Fruit fly (Drosophila melanogaster) whole organism, pupa: ENCODE results near the gene CG11693.

Experiments used
- CG14655 ChIP-seq: fragments of 200-800 bp; sonication (Bioruptor generic); optimal IDR thresholded peaks from 3 replicates; lab custom pipeline; 2017; ENCODE audit warnings: mild to moderate bottlenecking, missing biosample characterization, missing genetic modification reagents, missing genetic modification characterization
- D1 ChIP-seq: fragments of 200-800 bp; sonication (Bioruptor generic); optimal IDR thresholded peaks from 2 replicates; lab custom pipeline; 2018; ENCODE audit warnings: missing biosample characterization, mild to moderate bottlenecking, missing genetic modification characterization, moderate library complexity
- Pif1B ChIP-seq: fragments of 200-800 bp; sonication (Bioruptor generic); optimal IDR thresholded peaks from 3 replicates; lab custom pipeline; 2016; ENCODE audit warnings: missing biosample characterization, missing genetic modification characterization
- fd96Ca ChIP-seq: fragments of 200-800 bp; sonication (Bioruptor generic); IDR thresholded peaks from 3 replicates; pipeline ENCODE4 v1.3.6; 2022; ENCODE audit warnings: missing biosample characterization, missing genetic modification characterization
- rn ChIP-seq: fragments of 200-800 bp; sonication (Bioruptor generic); IDR thresholded peaks from 2 replicates; pipeline ENCODE4 v1.3.6; 2022; ENCODE audit warnings: missing biosample characterization, missing genetic modification characterization

DNA sequence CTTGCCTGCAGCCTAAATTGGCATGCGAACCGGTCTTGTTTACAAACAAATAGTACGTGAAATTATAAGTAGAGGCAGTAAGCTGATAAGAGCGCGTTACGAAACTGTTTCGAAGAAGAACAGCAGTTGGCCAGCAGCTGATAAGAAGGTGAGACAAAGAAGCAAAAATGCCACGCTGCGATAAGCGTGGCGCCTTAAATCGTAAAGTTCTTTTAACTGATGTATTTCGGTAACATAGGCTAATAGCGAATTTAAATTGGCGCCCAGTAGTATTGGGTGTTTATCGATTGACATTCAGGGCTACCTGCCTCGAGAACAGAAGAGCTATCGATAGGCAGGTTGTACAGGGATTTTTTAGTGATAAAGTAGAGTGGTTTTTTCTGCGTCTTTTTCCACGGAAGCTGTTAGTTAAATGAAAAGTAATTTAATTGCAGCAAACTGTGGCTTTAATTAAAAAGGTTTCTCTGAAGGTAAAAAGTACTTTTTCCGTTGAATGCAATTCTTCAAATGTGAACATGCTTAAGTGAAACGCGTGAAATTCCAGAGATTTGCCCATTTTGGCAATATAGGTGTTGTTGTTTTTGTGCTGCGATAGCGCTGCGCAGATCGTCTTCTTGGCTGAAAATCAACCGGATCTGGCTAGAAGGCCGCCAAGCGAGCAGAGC is 46.2 kb upstream of the CG11693 start, which contains the start of gene stck:
- TF ChIP-seq D1 (tag; lab: Kevin White, UChicago) (no peak), Pif1B (GFP tag; lab: Kevin White, UChicago) (no peak), CG14655 (GFP tag; lab: Kevin White, UChicago) (no peak), fd96Ca (no peak), rn (no peak)
